Worm (Caenorhabditis elegans) whole organism, early embryonic: Measurements from ENCODE around the gene K10C8.4.

Experiments used
- ama-1 ChIP-seq: fragments of 150-350 bp; optimal IDR thresholded peaks from 2 replicates; lab custom pipeline; 2014
- ceh-36 ChIP-seq: sonication (generic microtip); optimal IDR thresholded peaks from 2 replicates; lab custom pipeline; 2016; ENCODE audit warnings: missing genetic modification characterization, inconsistent platforms, missing compliant biosample characterization
- hmg-4 ChIP-seq: fragments of 200-800 bp; sonication (Bioruptor generic); optimal IDR thresholded peaks from 2 replicates; lab custom pipeline; 2018; ENCODE audit warnings: mild to moderate bottlenecking, missing genetic modification characterization, missing compliant biosample characterization
- hnd-1 ChIP-seq: sonication (generic microtip); optimal IDR thresholded peaks from 2 replicates; lab custom pipeline; 2016; ENCODE audit warnings: missing genetic modification characterization, missing compliant biosample characterization
- sea-1 ChIP-seq: fragments of 200-800 bp; sonication (Bioruptor generic); conservative IDR thresholded peaks from 2 replicates; pipeline ENCODE4 v1.3.6; 2022; ENCODE audit warnings: missing genetic modification characterization, missing compliant biosample characterization

DNA sequence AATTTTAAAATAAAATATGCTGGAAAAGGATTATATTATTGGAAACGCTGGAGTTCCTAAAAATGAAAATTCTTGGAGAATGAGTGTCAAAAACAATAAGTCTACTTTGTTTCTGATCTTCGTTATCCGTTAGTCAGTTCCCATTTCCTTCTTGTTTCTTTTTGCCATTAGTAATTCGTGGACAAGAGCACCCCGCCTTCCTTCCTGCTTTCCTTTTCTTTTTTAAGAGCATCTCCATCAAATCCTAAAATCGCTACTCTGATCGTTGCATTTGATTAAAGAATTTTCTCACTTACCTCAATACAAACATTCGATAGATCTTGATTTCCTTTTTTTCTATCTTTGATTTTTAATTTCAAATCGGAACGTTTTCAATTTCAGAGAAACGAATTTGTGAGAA, 16.3 kb upstream of the K10C8.4 start, which contains the start of gene frpr-15:
- TF ChIP-seq hmg-4 (GFP tag; lab: Kevin White, UChicago) (no peak), ama-1 (no peak), sea-1 (no peak), hnd-1 (no peak), ceh-36 (tag; lab: Kevin White, UChicago) (no peak)
